Worm (Caenorhabditis elegans): ENCODE data around the gene C05E11.7.
"Not testable (repeated sequence)": the region's sequence is repeated elsewhere in the genome, so short reads cannot be mapped to it uniquely, and the experiment has no call there.

Gene C05E11.7

ce11 chrX:4606389-4606880 is 21.0 kb upstream of the C05E11.7 start (continued):
- TF ChIP-seq nhr-47 (tag; optimal IDR thresholded peaks at IDR 0.05) (peak; percentile 85), lsy-2 (tag; optimal IDR thresholded peaks at IDR 0.05) (peak in 1 of 2 experiments; percentile 65), vab-15 (tag; optimal IDR thresholded peaks at IDR 0.05) (peak; percentile 14), xbp-1 (tag; optimal IDR thresholded peaks at IDR 0.05) (peak; percentile 74), lin-35 (GFP tag; optimal IDR thresholded peaks at IDR 0.05) (peak; percentile 9 to 55), mdl-1 (tag; optimal IDR thresholded peaks at IDR 0.05) (peak in 1 of 2 experiments; percentile 22), nhr-90 (tag; optimal IDR thresholded peaks at IDR 0.05; ENCODE audit: poor library complexity) (peak; percentile 81), isw-1 (GFP tag; IDR thresholded peaks at IDR 0.05) (peak; percentile 47), unc-98 (GFP tag; IDR thresholded peaks at IDR 0.05) (peak; percentile 51; the same call in 1 of the 2 replicates), elt-2 (tag; optimal IDR thresholded peaks at IDR 0.05) (peak; percentile 95), ceh-88 (GFP tag; IDR thresholded peaks at IDR 0.05) (peak; percentile 89), efl-3 (GFP tag; optimal IDR thresholded peaks at IDR 0.05) (peak; percentile 71), rnt-1 (tag; optimal IDR thresholded peaks at IDR 0.05) (peak; percentile 88), unc-86 (tag; optimal IDR thresholded peaks at IDR 0.05) (peak; percentile 79), blmp-1 (tag; optimal IDR thresholded peaks at IDR 0.05) (peak; percentile 34), efl-1 (GFP tag; optimal IDR thresholded peaks at IDR 0.05 in 1 of 2) (peak in 1 of 2 experiments; percentile 80), dpl-1 (GFP tag; optimal IDR thresholded peaks at IDR 0.05) (peak in 1 of 3 experiments; percentile 16), ztf-4 (tag; optimal IDR thresholded peaks at IDR 0.05) (peak; percentile 66), sup-37 (GFP tag; optimal IDR thresholded peaks at IDR 0.05) (peak; percentile 92), jun-1 (tag; optimal IDR thresholded peaks at IDR 0.05) (peak; percentile 33), swsn-7 (tag; optimal IDR thresholded peaks at IDR 0.05) (peak; percentile 82)
- TF ChIP-seq efl-1 (optimal IDR thresholded peaks at IDR 0.05) = not testable (repeated sequence)

- TF ChIP-seq egl-27 (tag; optimal IDR thresholded peaks at IDR 0.05) (no peak), fkh-4 (tag; optimal IDR thresholded peaks at IDR 0.05; ENCODE audit: borderline replicate concordance) (no peak), elt-2 (tag; optimal IDR thresholded peaks at IDR 0.05) (no peak), blmp-1 (tag; optimal IDR thresholded peaks at IDR 0.05) (peak; percentile 7), xbp-1 (tag; optimal IDR thresholded peaks at IDR 0.05) (no peak), nhr-20 (tag; optimal IDR thresholded peaks at IDR 0.05) (no peak), C34B4.2 (tag; optimal IDR thresholded peaks at IDR 0.05) (no peak), ztf-11 (tag; optimal IDR thresholded peaks at IDR 0.05) (no peak), nhr-76 (tag; optimal IDR thresholded peaks at IDR 0.05) (no peak)
Observed at ce11 chrX:4605828-4606227, 20.3 kb upstream of the C05E11.7 start, which contains the start of gene spat-3. Gene spat-3 (minus strand): TSS chrX:4605928.

- TF ChIP-seq blmp-1 (tag; optimal IDR thresholded peaks at IDR 0.05) = peak; percentile 78
- TF ChIP-seq hpl-2 (GFP tag; optimal IDR thresholded peaks at IDR 0.05) = no peak
- TF ChIP-seq skn-1 (tag; optimal IDR thresholded peaks at IDR 0.05) = no peak
Observed at ce11 chrX:4604185-4604584, 18.7 kb upstream of the C05E11.7 start.

ce11 chrX:4600987-4601386 is 15.5 kb upstream of the C05E11.7 start:
- TF ChIP-seq aly-2 (tag; optimal IDR thresholded peaks at IDR 0.05) (no peak), egl-27 (tag; optimal IDR thresholded peaks at IDR 0.05) (no peak), snpc-4 (tag; optimal IDR thresholded peaks at IDR 0.05) (no peak)

- TF ChIP-seq irx-1 (tag; optimal IDR thresholded peaks at IDR 0.05) (no peak), ceh-88 (GFP tag; IDR thresholded peaks at IDR 0.05) (no peak), dsc-1 (tag; optimal IDR thresholded peaks at IDR 0.05) (no peak), tlp-1 (tag; optimal IDR thresholded peaks at IDR 0.05) (no peak), efl-1 (optimal IDR thresholded peaks at IDR 0.05) (no peak), efl-1 (GFP tag; optimal IDR thresholded peaks at IDR 0.05 in 1 of 2) (peak in 1 of 2 experiments; percentile 72), F16B12.6 (tag; optimal IDR thresholded peaks at IDR 0.05) (no peak)
Observed at ce11 chrX:4599526-4599925, 14.0 kb upstream of the C05E11.7 start.
